Fruit fly (Drosophila melanogaster) whole organism, wandering third instar larva: ENCODE results near the gene RpS13.

ENCODE experiments used
- CG32264 ChIP-seq: fragments of 200-800 bp; sonication (Bioruptor generic); optimal IDR thresholded peaks from 2 replicates; lab custom pipeline; 2016; ENCODE audit warnings: missing biosample characterization, missing genetic modification characterization
- CG9705 ChIP-seq: fragments of 200-800 bp; sonication (Bioruptor generic); optimal IDR thresholded peaks from 2 replicates; lab custom pipeline; 2018; ENCODE audit warnings: missing biosample characterization, mild to moderate bottlenecking, missing genetic modification characterization
- OdsH ChIP-seq: fragments of 200-800 bp; sonication (Bioruptor generic); optimal IDR thresholded peaks from 2 replicates; lab custom pipeline; 2016; ENCODE audit warnings: missing biosample characterization, mild to moderate bottlenecking, missing genetic modification characterization
- br ChIP-seq: fragments of 200-800 bp; sonication (Bioruptor generic); optimal IDR thresholded peaks from 2 replicates; lab custom pipeline; 2016; ENCODE audit warnings: missing biosample characterization, missing genetic modification characterization
- psq ChIP-seq: fragments of 200-800 bp; sonication (Bioruptor generic); optimal IDR thresholded peaks from 3 replicates; lab custom pipeline; 2017; ENCODE audit warnings: missing biosample characterization, mild to moderate bottlenecking, missing genetic modification characterization, moderate library complexity
- woc ChIP-seq: sonication (Bioruptor generic); optimal IDR thresholded peaks from 2 replicates; lab custom pipeline; 2016; ENCODE audit warnings: missing biosample characterization, mild to moderate bottlenecking, missing genetic modification characterization

dm6 chr2L:8342395-8342794 lies 22.1 kb downstream of the RpS13 start, which contains the start of gene CG14273:
- TF ChIP-seq CG9705 (GFP tag; lab: Kevin White, UChicago) (no peak), psq (no peak), OdsH (GFP tag; lab: Kevin White, UChicago) (no peak), woc (GFP tag; lab: Kevin White, UChicago) (no peak), CG32264 (GFP tag; lab: Kevin White, UChicago) (no peak), br (GFP tag; lab: Kevin White, UChicago) (no peak)
